Fruit fly (Drosophila melanogaster) whole organism, embryonic: ENCODE data around the gene mh.

Experiments
- Abd-B ChIP-seq: fragments of 200-800 bp; sonication (Bioruptor generic); optimal IDR thresholded peaks from 2 replicates; lab custom pipeline; 2018; ENCODE audit warnings: missing biosample characterization, mild to moderate bottlenecking, missing genetic modification characterization, moderate library complexity
- C15 ChIP-seq: fragments of 200-800 bp; sonication (Bioruptor generic); IDR thresholded peaks from 3 replicates; pipeline ENCODE4 v1.3.6; 2022; ENCODE audit warnings: missing biosample characterization, missing genetic modification characterization
- CG10274 ChIP-seq: fragments of 200-800 bp; sonication (Bioruptor generic); optimal IDR thresholded peaks from 3 replicates; lab custom pipeline; 2017; ENCODE audit warnings: missing biosample characterization, mild to moderate bottlenecking, missing genetic modification characterization
- CG10431 ChIP-seq: fragments of 200-800 bp; sonication (Bioruptor generic); optimal IDR thresholded peaks from 3 replicates; lab custom pipeline; 2018; ENCODE audit warnings: missing biosample characterization, mild to moderate bottlenecking, missing genetic modification characterization
- CG11456 ChIP-seq: fragments of 200-800 bp; sonication (Bioruptor generic); IDR thresholded peaks from 3 replicates; pipeline ENCODE4 v1.3.6; 2022; ENCODE audit warnings: missing biosample characterization, missing genetic modification characterization
- CG12769 ChIP-seq: fragments of 200-800 bp; sonication (Bioruptor generic); optimal IDR thresholded peaks from 2 replicates; lab custom pipeline; 2019; ENCODE audit warnings: missing biosample characterization, mild to moderate bottlenecking, missing genetic modification characterization, moderate library complexity
- CG14050 ChIP-seq: fragments of 200-800 bp; sonication (Bioruptor generic); IDR thresholded peaks from 3 replicates; pipeline ENCODE4 v1.3.6; 2022; ENCODE audit warnings: missing biosample characterization, missing genetic modification characterization
- CG14441 ChIP-seq: fragments of 200-800 bp; sonication (Bioruptor generic); IDR thresholded peaks from 2 replicates; pipeline ENCODE4 v1.3.6; 2022; ENCODE audit warnings: missing biosample characterization, missing genetic modification characterization
- CG14860 ChIP-seq: fragments of 200-800 bp; sonication (Bioruptor generic); IDR thresholded peaks from 3 replicates; pipeline ENCODE4 v1.3.6; 2022; ENCODE audit warnings: missing biosample characterization, missing genetic modification characterization; ENCODE audit not compliant: partially characterized antibody
- CG15073 ChIP-seq: fragments of 200-800 bp; sonication (Bioruptor generic); optimal IDR thresholded peaks from 2 replicates; lab custom pipeline; 2016; ENCODE audit warnings: missing biosample characterization, missing genetic modification characterization
- CG18011 ChIP-seq: fragments of 200-800 bp; sonication (Bioruptor generic); optimal IDR thresholded peaks from 2 replicates; lab custom pipeline; 2017; ENCODE audit warnings: missing biosample characterization, missing genetic modification characterization, mild to moderate bottlenecking, moderate library complexity, missing genotype
- CG4328 ChIP-seq: fragments of 200-800 bp; sonication (Bioruptor generic); optimal IDR thresholded peaks from 3 replicates; lab custom pipeline; 2017; ENCODE audit warnings: missing biosample characterization, missing genetic modification reagents, missing genetic modification characterization
- CG6689 ChIP-seq: fragments of 200-800 bp; sonication (Bioruptor generic); IDR thresholded peaks from 2 replicates; pipeline ENCODE4 v1.3.6; 2022; ENCODE audit warnings: missing biosample characterization, missing genetic modification characterization
- CG6765 ChIP-seq: fragments of 200-800 bp; sonication (Bioruptor generic); optimal IDR thresholded peaks from 3 replicates; lab custom pipeline; 2017; ENCODE audit warnings: missing biosample characterization, mild to moderate bottlenecking, missing genetic modification characterization
- CG6791 ChIP-seq: fragments of 200-800 bp; sonication (Bioruptor generic); IDR thresholded peaks from 3 replicates; pipeline ENCODE4 v1.3.6; 2022; ENCODE audit warnings: missing biosample characterization, missing genetic modification characterization; ENCODE audit not compliant: partially characterized antibody
- CG6813 ChIP-seq: fragments of 200-800 bp; sonication (Bioruptor generic); optimal IDR thresholded peaks from 2 replicates; lab custom pipeline; 2017; ENCODE audit warnings: missing biosample characterization, missing genetic modification characterization, mild to moderate bottlenecking, moderate library complexity, missing genetic modification reagents
- CG6854 ChIP-seq: fragments of 200-800 bp; sonication (Bioruptor generic); optimal IDR thresholded peaks from 3 replicates; lab custom pipeline; 2017; ENCODE audit warnings: missing biosample characterization, mild to moderate bottlenecking, missing genetic modification characterization
- CG7745 ChIP-seq: fragments of 200-800 bp; sonication (Bioruptor generic); optimal IDR thresholded peaks from 2 replicates; lab custom pipeline; 2018; ENCODE audit warnings: missing biosample characterization, mild to moderate bottlenecking, missing genetic modification characterization, moderate library complexity
- CG7786 ChIP-seq: fragments of 200-800 bp; sonication (Bioruptor generic); optimal IDR thresholded peaks from 2 replicates; lab custom pipeline; 2016; ENCODE audit warnings: missing biosample characterization, missing genetic modification characterization
- CG7963 ChIP-seq: fragments of 200-800 bp; sonication (Bioruptor generic); IDR thresholded peaks from 3 replicates; pipeline ENCODE4 v1.3.6; 2022; ENCODE audit warnings: missing biosample characterization, missing genetic modification characterization; ENCODE audit not compliant: partially characterized antibody
- CG8359 ChIP-seq: fragments of 200-800 bp; sonication (Bioruptor generic); optimal IDR thresholded peaks from 2 replicates; lab custom pipeline; 2017; ENCODE audit warnings: missing biosample characterization, mild to moderate bottlenecking, missing genetic modification characterization, borderline replicate concordance
- CG8924 ChIP-seq: fragments of 200-800 bp; optimal IDR thresholded peaks from 3 replicates; lab custom pipeline; 2019; ENCODE audit warnings: missing biosample characterization, mild to moderate bottlenecking, missing genetic modification characterization, moderate library complexity
- CG9932 ChIP-seq: fragments of 200-800 bp; sonication (Bioruptor generic); IDR thresholded peaks from 2 replicates; pipeline ENCODE4 v1.3.6; 2022; ENCODE audit warnings: missing biosample characterization, missing genetic modification characterization
- D ChIP-seq, 2 experiments: fragments of 200-800 bp in 1 of 2; fragments of >200 bp in 1 of 2; sonication (Bioruptor generic) in 1 of 2; optimal IDR thresholded peaks; 2 replicates in 1 of 2; 3 replicates in 1 of 2; lab custom pipeline; 2017; ENCODE audit warnings: mild to moderate bottlenecking in 1 of 2, missing biosample characterization in 1 of 2, missing genetic modification characterization in 1 of 2, missing genetic modification reagents in 1 of 2
- Dip3 ChIP-seq: fragments of 200-800 bp; sonication (Bioruptor generic); optimal IDR thresholded peaks from 3 replicates; lab custom pipeline; 2016; ENCODE audit warnings: missing biosample characterization, missing genetic modification characterization
- Elba2 ChIP-seq: fragments of 200-800 bp; sonication (Bioruptor generic); optimal IDR thresholded peaks from 3 replicates; lab custom pipeline; 2016; ENCODE audit warnings: missing biosample characterization, missing genetic modification characterization
- HLH54F ChIP-seq: fragments of 200-800 bp; sonication (Bioruptor generic); optimal IDR thresholded peaks from 3 replicates; lab custom pipeline; 2016; ENCODE audit warnings: missing biosample characterization, missing genetic modification characterization
- Hmr ChIP-seq: fragments of 200-800 bp; sonication (Bioruptor generic); optimal IDR thresholded peaks from 3 replicates; lab custom pipeline; 2017; ENCODE audit warnings: mild to moderate bottlenecking, missing biosample characterization, missing genetic modification reagents, missing genetic modification characterization
- Oaz ChIP-seq: fragments of 200-800 bp; sonication (Bioruptor generic); IDR thresholded peaks from 2 replicates; pipeline ENCODE4 v1.3.6; 2022; ENCODE audit warnings: missing biosample characterization, missing genetic modification characterization
- Rx ChIP-seq: fragments of 200-800 bp; sonication (Bioruptor generic); IDR thresholded peaks from 2 replicates; pipeline ENCODE4 v1.3.6; 2022; ENCODE audit warnings: missing biosample characterization, missing genetic modification characterization
- bbx ChIP-seq: fragments of 200-800 bp; sonication (Bioruptor generic); IDR thresholded peaks from 2 replicates; pipeline ENCODE4 v1.3.6; 2022; ENCODE audit warnings: missing biosample characterization, missing genetic modification characterization; ENCODE audit not compliant: partially characterized antibody
- corto ChIP-seq: fragments of 200-800 bp; sonication (Bioruptor generic); optimal IDR thresholded peaks from 2 replicates; lab custom pipeline; 2016; ENCODE audit warnings: missing biosample characterization, mild to moderate bottlenecking, missing genetic modification characterization, moderate library complexity
- dm ChIP-seq: fragments of 200-800 bp; sonication (Bioruptor generic); optimal IDR thresholded peaks from 3 replicates; lab custom pipeline; 2016; ENCODE audit warnings: missing biosample characterization, missing genetic modification characterization
- dmrt11E ChIP-seq: fragments of 200-800 bp; sonication (Bioruptor generic); optimal IDR thresholded peaks from 3 replicates; lab custom pipeline; 2018; ENCODE audit warnings: missing biosample characterization, mild to moderate bottlenecking, missing genetic modification characterization, moderate library complexity
- eyg ChIP-seq: fragments of 200-800 bp; sonication (Bioruptor generic); optimal IDR thresholded peaks from 3 replicates; lab custom pipeline; 2016; ENCODE audit warnings: missing biosample characterization, missing genetic modification characterization
- gsb-n ChIP-seq: fragments of 200-800 bp; sonication (Bioruptor generic); optimal IDR thresholded peaks from 3 replicates; lab custom pipeline; 2018; ENCODE audit warnings: missing biosample characterization, mild to moderate bottlenecking, missing genetic modification characterization
- hbn ChIP-seq: fragments of 200-800 bp; sonication (Bioruptor generic); IDR thresholded peaks from 2 replicates; pipeline ENCODE4 v1.3.6; 2022; ENCODE audit warnings: missing biosample characterization, missing genetic modification characterization; ENCODE audit not compliant: partially characterized antibody
- hkb ChIP-seq, 2 experiments: fragments of 200-800 bp in 1 of 2; fragments of >200 bp in 1 of 2; sonication (Bioruptor generic) in 1 of 2; IDR thresholded peaks in 1 of 2; optimal IDR thresholded peaks in 1 of 2; 2 replicates each; pipeline versions ENCODE4 v1.3.6 to Lab custom; 2017 to 2022; ENCODE audit warnings: missing biosample characterization in 1 of 2, missing genetic modification characterization in 1 of 2
- jumu ChIP-seq: fragments of 200-800 bp; sonication (Bioruptor generic); optimal IDR thresholded peaks from 3 replicates; lab custom pipeline; 2016; ENCODE audit warnings: missing biosample characterization, missing genetic modification characterization
- lab ChIP-seq: fragments of 200-800 bp; sonication (Bioruptor generic); optimal IDR thresholded peaks from 3 replicates; lab custom pipeline; 2017; ENCODE audit warnings: missing biosample characterization, missing genetic modification characterization, mild to moderate bottlenecking, moderate library complexity, missing genetic modification reagents
- lov ChIP-seq, 2 experiments: fragments of 200-800 bp in 1 of 2; fragments of >200 bp in 1 of 2; sonication (Bioruptor generic) in 1 of 2; IDR thresholded peaks in 1 of 2; optimal IDR thresholded peaks in 1 of 2; 2 replicates in 1 of 2; 3 replicates in 1 of 2; pipeline versions ENCODE4 v1.3.6 to Lab custom; 2017 to 2022; ENCODE audit warnings: missing biosample characterization in 1 of 2, missing genetic modification characterization in 1 of 2
- nau ChIP-seq: fragments of 200-800 bp; sonication (Bioruptor generic); optimal IDR thresholded peaks from 3 replicates; lab custom pipeline; 2017; ENCODE audit warnings: missing biosample characterization, mild to moderate bottlenecking, missing genetic modification characterization, missing genetic modification reagents
- onecut ChIP-seq: fragments of 200-800 bp; sonication (Bioruptor generic); IDR thresholded peaks from 2 replicates; pipeline ENCODE4 v1.3.6; 2022; ENCODE audit warnings: missing biosample characterization, missing genetic modification characterization
- pita ChIP-seq: fragments of 200-800 bp; sonication (Bioruptor generic); optimal IDR thresholded peaks from 2 replicates; lab custom pipeline; 2017; ENCODE audit warnings: missing biosample characterization, mild to moderate bottlenecking, missing genetic modification characterization
- pros ChIP-seq: fragments of 200-800 bp; sonication (Bioruptor generic); optimal IDR thresholded peaks from 3 replicates; lab custom pipeline; 2019; ENCODE audit warnings: missing biosample characterization, mild to moderate bottlenecking, missing genetic modification characterization, moderate library complexity
- ssp ChIP-seq: fragments of 200-800 bp; sonication (Bioruptor generic); IDR thresholded peaks from 2 replicates; pipeline ENCODE4 v1.3.6; 2022; ENCODE audit warnings: missing biosample characterization, missing genetic modification characterization
- tio ChIP-seq: fragments of 200-800 bp; sonication (Bioruptor generic); optimal IDR thresholded peaks from 2 replicates; lab custom pipeline; 2017; ENCODE audit warnings: missing biosample characterization, missing genetic modification characterization, inconsistent platforms
- tx ChIP-seq: fragments of 200-800 bp; sonication (Bioruptor generic); optimal IDR thresholded peaks from 2 replicates; lab custom pipeline; 2016; ENCODE audit warnings: missing biosample characterization, missing genetic modification characterization
- zfh1 ChIP-seq: fragments of 200-800 bp; sonication (Bioruptor generic); IDR thresholded peaks from 3 replicates; pipeline ENCODE4 v1.3.6; 2022; ENCODE audit warnings: missing biosample characterization, missing genetic modification characterization

mh gene

DNA sequence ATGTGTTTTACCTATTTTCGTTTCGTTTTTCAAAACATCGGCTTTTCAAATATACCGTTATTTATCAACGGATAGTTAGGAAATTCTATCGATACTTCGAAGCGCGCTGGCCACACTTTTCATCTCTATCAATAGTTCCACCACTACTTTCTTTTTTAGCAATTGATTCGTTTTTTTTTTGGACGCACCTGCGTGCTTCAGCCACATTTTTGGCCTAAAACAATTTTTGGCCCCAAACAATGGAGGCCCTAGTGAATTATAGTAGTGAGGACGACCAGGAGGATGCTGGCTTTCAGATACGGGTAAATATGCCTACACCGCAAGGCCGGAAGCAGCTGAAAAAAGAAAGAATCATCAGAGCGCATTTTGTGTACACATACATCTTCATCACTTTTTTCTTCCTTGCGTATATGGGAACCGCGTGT is 7.0 kb upstream of the mh start, which contains the start of gene CG6340 (continued):
- TF ChIP-seq CG6813 (GFP tag; lab: Kevin White, UChicago): no peak
- no peak for TF ChIP-seq CG7745 (tag; lab: Kevin White, UChicago)
- TF ChIP-seq CG14441 (GFP tag; lab: Robert Waterston, UW): no peak
- TF ChIP-seq CG10431 (GFP tag; lab: Kevin White, UChicago): no peak
- no peak for TF ChIP-seq Elba2 (GFP tag; lab: Kevin White, UChicago)
- TF ChIP-seq jumu (GFP tag; lab: Kevin White, UChicago): no peak
- TF ChIP-seq CG11456 (GFP tag; lab: Robert Waterston, UW): no peak
- TF ChIP-seq CG6854: no peak
- TF ChIP-seq onecut (GFP tag; lab: Robert Waterston, UW): peak; percentile 33; the same call in 1 of the 2 replicates
- no peak for TF ChIP-seq CG10274 (GFP tag; lab: Kevin White, UChicago)
- TF ChIP-seq CG6791 (GFP tag; lab: Robert Waterston, UW): peak; percentile 84
- no peak for TF ChIP-seq lov (optimal IDR thresholded peaks at IDR 0.05; lab: Kevin White, UChicago)
- no peak for TF ChIP-seq lov (GFP tag; IDR thresholded peaks at IDR 0.05; lab: Robert Waterston, UW)
- TF ChIP-seq CG8359 (GFP tag; lab: Kevin White, UChicago): no peak
- no peak for TF ChIP-seq HLH54F (GFP tag; lab: Kevin White, UChicago)
- no peak for TF ChIP-seq eyg
- TF ChIP-seq Rx (GFP tag; lab: Robert Waterston, UW): no peak
- no peak for TF ChIP-seq CG7786 (GFP tag; lab: Kevin White, UChicago)
- TF ChIP-seq Oaz (GFP tag; lab: Robert Waterston, UW): no peak
- no peak for TF ChIP-seq nau (GFP tag; lab: Kevin White, UChicago)
- TF ChIP-seq D (optimal IDR thresholded peaks at IDR 0.05; lab: Kevin White, UChicago): no peak
- TF ChIP-seq D (GFP tag; optimal IDR thresholded peaks at IDR 0.05; lab: Kevin White, UChicago): no peak
- TF ChIP-seq CG14050 (GFP tag; lab: Robert Waterston, UW): no peak
- no peak for TF ChIP-seq tx (GFP tag; lab: Kevin White, UChicago)
- no peak for TF ChIP-seq hkb (optimal IDR thresholded peaks at IDR 0.05; lab: Kevin White, UChicago)
- TF ChIP-seq hkb (GFP tag; IDR thresholded peaks at IDR 0.05; lab: Robert Waterston, UW): no peak
- no peak for TF ChIP-seq pita (GFP tag; lab: Kevin White, UChicago)
- no peak for TF ChIP-seq CG18011
- TF ChIP-seq CG12769 (tag; lab: Kevin White, UChicago): no peak
- TF ChIP-seq CG4328 (GFP tag; lab: Kevin White, UChicago): no peak
- no peak for TF ChIP-seq Hmr (GFP tag; lab: Kevin White, UChicago)
- TF ChIP-seq bbx: peak; percentile 83
- no peak for TF ChIP-seq lab
- no peak for TF ChIP-seq pros (GFP tag; lab: Kevin White, UChicago)
- TF ChIP-seq dm (GFP tag; lab: Kevin White, UChicago): peak; percentile 7
- no peak for TF ChIP-seq gsb-n (tag; lab: Kevin White, UChicago)
- no peak for TF ChIP-seq CG8924 (tag; lab: Kevin White, UChicago)
- no peak for TF ChIP-seq Dip3
- TF ChIP-seq tio (GFP tag; lab: Kevin White, UChicago): no peak
- no peak for TF ChIP-seq corto (GFP tag; lab: Kevin White, UChicago)
- no peak for TF ChIP-seq CG6765
- TF ChIP-seq Abd-B (GFP tag; lab: Kevin White, UChicago): no peak
- TF ChIP-seq ssp (GFP tag; lab: Robert Waterston, UW): no peak
- TF ChIP-seq CG9932 (GFP tag; lab: Robert Waterston, UW): no peak
- TF ChIP-seq CG14860 (GFP tag; lab: Robert Waterston, UW): 0 out of 3 replicates have a peak, but pooled peaks have one; percentile 53
- 0 out of 3 replicates have a peak, but pooled peaks have one; percentile 41 for TF ChIP-seq CG7963 (GFP tag; lab: Robert Waterston, UW)
- TF ChIP-seq C15 (GFP tag; lab: Robert Waterston, UW): no peak
- TF ChIP-seq dmrt11E: no peak
- TF ChIP-seq zfh1 (GFP tag; lab: Robert Waterston, UW): no peak
- peak; percentile 61 for TF ChIP-seq hbn
- TF ChIP-seq CG15073: no peak
- no peak for TF ChIP-seq CG6689 (GFP tag; lab: Robert Waterston, UW)
